Fruit fly (Drosophila melanogaster) whole organism, embryonic: ENCODE measurements around the gene Ctr9.

Experiments used
- Atf3 ChIP-seq: fragments of 200-800 bp; sonication (Bioruptor generic); optimal IDR thresholded peaks from 3 replicates; lab custom pipeline; 2016; ENCODE audit warnings: missing biosample characterization, missing genetic modification characterization
- Blimp-1 ChIP-seq: fragments of 200-800 bp; sonication (Bioruptor generic); optimal IDR thresholded peaks from 3 replicates; lab custom pipeline; 2018; ENCODE audit warnings: missing biosample characterization, missing genetic modification characterization, mild to moderate bottlenecking, moderate library complexity, missing genetic modification reagents
- C15 ChIP-seq: fragments of 200-800 bp; sonication (Bioruptor generic); IDR thresholded peaks from 3 replicates; pipeline ENCODE4 v1.3.6; 2022; ENCODE audit warnings: missing biosample characterization, missing genetic modification characterization
- CG1024 ChIP-seq: fragments of 200-800 bp; sonication (Bioruptor generic); IDR thresholded peaks from 2 replicates; pipeline ENCODE4 v1.3.6; 2022; ENCODE audit warnings: missing biosample characterization, missing genetic modification characterization
- CG10431 ChIP-seq: fragments of 200-800 bp; sonication (Bioruptor generic); optimal IDR thresholded peaks from 3 replicates; lab custom pipeline; 2018; ENCODE audit warnings: missing biosample characterization, mild to moderate bottlenecking, missing genetic modification characterization
- CG11560 ChIP-seq: fragments of 200-800 bp; sonication (Bioruptor generic); IDR thresholded peaks from 3 replicates; pipeline ENCODE4 v1.3.6; 2022; ENCODE audit warnings: missing biosample characterization, missing genetic modification characterization
- CG11695 ChIP-seq: fragments of 200-800 bp; sonication (Bioruptor generic); IDR thresholded peaks from 3 replicates; pipeline ENCODE4 v1.3.6; 2022; ENCODE audit warnings: missing biosample characterization, missing genetic modification characterization
- CG11696 ChIP-seq: fragments of 200-800 bp; sonication (Bioruptor generic); IDR thresholded peaks from 2 replicates; pipeline ENCODE4 v1.3.6; 2022; ENCODE audit warnings: missing biosample characterization, missing genetic modification characterization
- CG12391 ChIP-seq: fragments of 200-800 bp; sonication (Bioruptor generic); optimal IDR thresholded peaks from 3 replicates; lab custom pipeline; 2018; ENCODE audit warnings: missing biosample characterization, mild to moderate bottlenecking, missing genetic modification characterization, moderate library complexity
- CG14710 ChIP-seq: fragments of 200-800 bp; sonication (Bioruptor generic); optimal IDR thresholded peaks from 3 replicates; lab custom pipeline; 2019; ENCODE audit warnings: missing biosample characterization, mild to moderate bottlenecking, missing genetic modification characterization, moderate library complexity
- CG17359 ChIP-seq: fragments of 200-800 bp; sonication (Bioruptor generic); optimal IDR thresholded peaks from 3 replicates; lab custom pipeline; 2018; ENCODE audit warnings: missing biosample characterization, mild to moderate bottlenecking, missing genetic modification characterization, moderate library complexity
- CG2199 ChIP-seq: fragments of 200-800 bp; sonication (Bioruptor generic); IDR thresholded peaks from 3 replicates; pipeline ENCODE4 v1.3.6; 2022; ENCODE audit warnings: missing biosample characterization, missing genetic modification characterization
- CG2712 ChIP-seq: fragments of 200-800 bp; optimal IDR thresholded peaks from 3 replicates; lab custom pipeline; 2019; ENCODE audit warnings: missing biosample characterization, mild to moderate bottlenecking, missing genetic modification characterization, moderate library complexity
- CG2889 ChIP-seq: fragments of 200-800 bp; sonication (Bioruptor generic); IDR thresholded peaks from 3 replicates; pipeline ENCODE4 v1.3.6; 2022; ENCODE audit warnings: missing biosample characterization, missing genetic modification characterization
- CG30020 ChIP-seq: fragments of 200-800 bp; optimal IDR thresholded peaks from 2 replicates; lab custom pipeline; 2019; ENCODE audit warnings: missing biosample characterization, mild to moderate bottlenecking, missing genetic modification characterization, moderate library complexity
- CG3163 ChIP-seq: fragments of 200-800 bp; sonication (Bioruptor generic); optimal IDR thresholded peaks from 3 replicates; lab custom pipeline; 2016; ENCODE audit warnings: missing biosample characterization, missing genetic modification characterization
- CG4854 ChIP-seq: fragments of 200-800 bp; sonication (Bioruptor generic); optimal IDR thresholded peaks from 2 replicates; lab custom pipeline; 2016; ENCODE audit warnings: missing biosample characterization, missing genetic modification characterization, inconsistent platforms
- CG5180 ChIP-seq: fragments of 200-800 bp; sonication (Bioruptor generic); optimal IDR thresholded peaks from 3 replicates; lab custom pipeline; 2017; ENCODE audit warnings: missing biosample characterization, missing genetic modification characterization, mild to moderate bottlenecking, moderate library complexity, missing genetic modification reagents
- CG5245 ChIP-seq: fragments of 200-800 bp; sonication (Bioruptor generic); optimal IDR thresholded peaks from 3 replicates; lab custom pipeline; 2016; ENCODE audit warnings: missing biosample characterization, missing genetic modification characterization
- CG9215 ChIP-seq: fragments of 200-800 bp; sonication (Bioruptor generic); IDR thresholded peaks from 2 replicates; pipeline ENCODE4 v1.3.6; 2022; ENCODE audit warnings: missing biosample characterization, missing genetic modification characterization
- Dek ChIP-seq: fragments of 200-800 bp; sonication (Bioruptor generic); optimal IDR thresholded peaks from 3 replicates; lab custom pipeline; 2019; ENCODE audit warnings: missing biosample characterization, mild to moderate bottlenecking, missing genetic modification characterization, moderate library complexity
- Dip3 ChIP-seq: fragments of 200-800 bp; sonication (Bioruptor generic); optimal IDR thresholded peaks from 3 replicates; lab custom pipeline; 2016; ENCODE audit warnings: missing biosample characterization, missing genetic modification characterization
- HmgD ChIP-seq: fragments of 200-800 bp; sonication (Bioruptor generic); optimal IDR thresholded peaks from 3 replicates; lab custom pipeline; 2016; ENCODE audit warnings: missing biosample characterization, missing genetic modification characterization
- Hr51 ChIP-seq, 2 experiments: fragments of 200-800 bp; sonication (Bioruptor generic); optimal IDR thresholded peaks; 2 replicates in 1 of 2; 3 replicates in 1 of 2; lab custom pipeline; 2016 to 2018; ENCODE audit warnings: missing biosample characterization in 2 of 2, missing genetic modification characterization in 2 of 2, mild to moderate bottlenecking in 1 of 2, moderate library complexity in 1 of 2
- Kr ChIP-seq: fragments of 200-800 bp; sonication (Bioruptor generic); optimal IDR thresholded peaks from 2 replicates; lab custom pipeline; 2017; ENCODE audit warnings: missing biosample characterization, mild to moderate bottlenecking, missing genetic modification characterization
- NK7.1 ChIP-seq: fragments of 200-800 bp; sonication (Bioruptor generic); optimal IDR thresholded peaks from 3 replicates; lab custom pipeline; 2016; ENCODE audit warnings: missing biosample characterization, missing genetic modification characterization
- Nf-YB ChIP-seq: fragments of 200-800 bp; sonication (Bioruptor generic); optimal IDR thresholded peaks from 3 replicates; lab custom pipeline; 2019; ENCODE audit warnings: missing biosample characterization, mild to moderate bottlenecking, missing genetic modification characterization, moderate library complexity
- Ptx1 ChIP-seq: fragments of 200-800 bp; sonication (Bioruptor generic); IDR thresholded peaks from 2 replicates; pipeline ENCODE4 v1.3.6; 2022; ENCODE audit warnings: missing biosample characterization, missing genetic modification characterization
- TFAM ChIP-seq: fragments of 200-800 bp; sonication (Bioruptor generic); optimal IDR thresholded peaks from 2 replicates; lab custom pipeline; 2017; ENCODE audit warnings: missing biosample characterization, missing genetic modification characterization, inconsistent platforms
- Taf1 ChIP-seq: fragments of 200-800 bp; sonication (Bioruptor generic); IDR thresholded peaks from 2 replicates; pipeline ENCODE4 v1.3.6; 2022; ENCODE audit warnings: missing biosample characterization, missing genetic modification characterization
- ara ChIP-seq: fragments of 200-800 bp; sonication (Bioruptor generic); IDR thresholded peaks from 2 replicates; pipeline ENCODE4 v1.3.6; 2022; ENCODE audit warnings: missing biosample characterization, missing genetic modification characterization
- bcd ChIP-seq: fragments of 200-800 bp; sonication (Bioruptor generic); optimal IDR thresholded peaks from 2 replicates; lab custom pipeline; 2017; ENCODE audit warnings: missing biosample characterization, mild to moderate bottlenecking, missing genetic modification characterization
- bsh ChIP-seq, 2 experiments: fragments of 200-800 bp; sonication (Bioruptor generic); optimal IDR thresholded peaks; 2 replicates each; lab custom pipeline; 2017 to 2018; ENCODE audit warnings: mild to moderate bottlenecking in 2 of 2, missing biosample characterization in 2 of 2, missing genetic modification characterization in 2 of 2, moderate library complexity in 1 of 2
- cad ChIP-seq: fragments of >200 bp; optimal IDR thresholded peaks from 2 replicates; lab custom pipeline; 2017; ENCODE audit warnings: missing biosample characterization, missing genetic modification characterization
- cas ChIP-seq: fragments of 200-800 bp; sonication (Bioruptor generic); IDR thresholded peaks from 2 replicates; pipeline ENCODE4 v1.3.6; 2022; ENCODE audit warnings: missing biosample characterization, missing genetic modification characterization
- chinmo ChIP-seq: fragments of 200-800 bp; sonication (Bioruptor generic); IDR thresholded peaks from 4 replicates; pipeline ENCODE4 v1.3.6; 2022; ENCODE audit warnings: missing biosample characterization, missing genetic modification characterization; ENCODE audit not compliant: partially characterized antibody
- da ChIP-seq: fragments of 200-800 bp; sonication (Bioruptor generic); optimal IDR thresholded peaks from 2 replicates; lab custom pipeline; 2016; ENCODE audit warnings: missing biosample characterization, missing genetic modification characterization
- ewg ChIP-seq: fragments of 200-800 bp; sonication (Bioruptor generic); optimal IDR thresholded peaks from 3 replicates; lab custom pipeline; 2017; ENCODE audit warnings: mild to moderate bottlenecking, missing biosample characterization, missing genetic modification reagents, missing genetic modification characterization
- fd64A ChIP-seq: fragments of 200-800 bp; sonication (Bioruptor generic); optimal IDR thresholded peaks from 3 replicates; lab custom pipeline; 2018; ENCODE audit warnings: missing biosample characterization, mild to moderate bottlenecking, missing genetic modification characterization
- gsb ChIP-seq: fragments of 200-800 bp; sonication (Bioruptor generic); IDR thresholded peaks from 2 replicates; pipeline ENCODE4 v1.3.6; 2022; ENCODE audit warnings: missing biosample characterization, missing genetic modification characterization
- jumu ChIP-seq: fragments of 200-800 bp; sonication (Bioruptor generic); optimal IDR thresholded peaks from 3 replicates; lab custom pipeline; 2016; ENCODE audit warnings: missing biosample characterization, missing genetic modification characterization
- ken ChIP-seq: fragments of 200-800 bp; sonication (Bioruptor generic); IDR thresholded peaks from 3 replicates; pipeline ENCODE4 v1.3.6; 2022; ENCODE audit warnings: missing biosample characterization, missing genetic modification characterization
- nerfin-1 ChIP-seq: fragments of 200-800 bp; sonication (Bioruptor generic); optimal IDR thresholded peaks from 3 replicates; lab custom pipeline; 2019; ENCODE audit warnings: missing biosample characterization, mild to moderate bottlenecking, missing genetic modification characterization, moderate library complexity
- oc ChIP-seq: fragments of 200-800 bp; sonication (Bioruptor generic); optimal IDR thresholded peaks from 2 replicates; lab custom pipeline; 2018; ENCODE audit warnings: missing biosample characterization, mild to moderate bottlenecking, missing genetic modification characterization, moderate library complexity
- rib ChIP-seq: fragments of 200-800 bp; sonication (Bioruptor generic); IDR thresholded peaks from 2 replicates; pipeline ENCODE4 v1.3.6; 2022; ENCODE audit warnings: missing biosample characterization, missing genetic modification characterization
- ttk ChIP-seq: fragments of 200-800 bp; sonication (Bioruptor generic); IDR thresholded peaks from 2 replicates; pipeline ENCODE4 v2.1.2; 2022; ENCODE audit warnings: missing biosample characterization, missing genetic modification characterization
- vvl ChIP-seq: fragments of 200-800 bp; sonication (Bioruptor generic); IDR thresholded peaks from 2 replicates; pipeline ENCODE4 v1.3.6; 2022; ENCODE audit warnings: missing biosample characterization, missing genetic modification characterization
- wdn ChIP-seq: fragments of 200-800 bp; sonication (Bioruptor generic); IDR thresholded peaks from 2 replicates; pipeline ENCODE4 v1.3.6; 2022; ENCODE audit warnings: missing biosample characterization, missing genetic modification characterization
- zf30C ChIP-seq: fragments of 200-800 bp; sonication (Bioruptor generic); optimal IDR thresholded peaks from 3 replicates; lab custom pipeline; 2018; ENCODE audit warnings: missing biosample characterization, mild to moderate bottlenecking, missing genetic modification characterization

The Ctr9 gene

dm6 chr3L:1313039-1313766, 6.2 kb downstream of the Ctr9 start, which contains the start of the genes sturkopf and Herc4 (continued):
- TF ChIP-seq CG9215 (GFP tag; lab: Robert Waterston, UW) (peak; percentile 61; the same call in 1 of the 2 replicates), TFAM (GFP tag; lab: Kevin White, UChicago) (no peak), NK7.1 (GFP tag; lab: Kevin White, UChicago) (peak; percentile 32), Nf-YB (peak; percentile 49), nerfin-1 (tag; lab: Kevin White, UChicago) (peak; percentile 59), CG10431 (GFP tag; lab: Kevin White, UChicago) (no peak), CG30020 (tag; lab: Kevin White, UChicago) (peak; percentile 62), jumu (GFP tag; lab: Kevin White, UChicago) (peak; percentile 84), wdn (GFP tag; lab: Robert Waterston, UW) (peak; percentile 49), CG2889 (peak; percentile 47; the same call in 1 of the 3 replicates), CG5245 (GFP tag; lab: Kevin White, UChicago) (peak; percentile 11), HmgD (GFP tag; lab: Kevin White, UChicago) (peak; percentile 37), chinmo (GFP tag; lab: Robert Waterston, UW) (no peak), fd64A (no peak), Taf1 (GFP tag; lab: Robert Waterston, UW) (peak; percentile 10; the same call in 1 of the 2 replicates), Dek (tag; lab: Kevin White, UChicago) (peak; percentile 83), Ptx1 (GFP tag; lab: Robert Waterston, UW) (peak; percentile 57), rib (GFP tag; lab: Robert Waterston, UW) (peak; percentile 21; the same call in 1 of the 2 replicates), CG11695 (GFP tag; lab: Robert Waterston, UW) (peak; percentile 40; the same call in 1 of the 3 replicates), Hr51 (GFP tag; optimal IDR thresholded peaks at IDR 0.05; lab: Kevin White, UChicago) (peak; percentile 51 to 71), vvl (peak; percentile 70; the same call in 1 of the 2 replicates), bcd (peak; percentile 86), da (GFP tag; lab: Kevin White, UChicago) (peak; percentile 47), CG11696 (GFP tag; lab: Robert Waterston, UW) (no peak), ken (GFP tag; lab: Robert Waterston, UW) (peak; percentile 70), Atf3 (GFP tag; lab: Kevin White, UChicago) (peak; percentile 50), CG1024 (0 out of 2 replicates have a peak, but pooled peaks have one; percentile 7), C15 (no peak), Kr (GFP tag; lab: Kevin White, UChicago) (no peak), CG3163 (GFP tag; lab: Kevin White, UChicago) (peak; percentile 44), ara (no peak), CG12391 (peak; percentile 79), gsb (GFP tag; lab: Robert Waterston, UW) (peak; percentile 39; the same call in 1 of the 2 replicates), CG14710 (tag; lab: Kevin White, UChicago) (peak; percentile 76), Blimp-1 (GFP tag; lab: Kevin White, UChicago) (no peak), ewg (peak; percentile 38), cas (GFP tag; lab: Robert Waterston, UW) (peak; percentile 12; the same call in 1 of the 2 replicates), CG4854 (GFP tag; lab: Kevin White, UChicago) (no peak), ttk (GFP tag; lab: Robert Waterston, UW) (peak; percentile 39; the same call in 1 of the 2 replicates), CG2712 (tag; lab: Kevin White, UChicago) (peak; percentile 73), Dip3 (GFP tag; lab: Kevin White, UChicago) (peak; percentile 74), CG11560 (0 out of 3 replicates have a peak, but pooled peaks have one; percentile 23), CG2199 (GFP tag; lab: Robert Waterston, UW) (no peak), CG5180 (GFP tag; lab: Kevin White, UChicago) (no peak), oc (peak; percentile 40), cad (GFP tag; lab: Kevin White, UChicago) (no peak), CG17359 (tag; lab: Kevin White, UChicago) (peak; percentile 13), bsh (GFP tag; optimal IDR thresholded peaks at IDR 0.05; lab: Kevin White, UChicago) (peak in 1 of 2 experiments; percentile 44), zf30C (GFP tag; lab: Kevin White, UChicago) (no peak)
